Worm (Caenorhabditis elegans) whole organism, mixed stage, embryonic: Measurements from ENCODE around the gene srbc-77.

Experiments used
- blmp-1 ChIP-seq: fragments of 150-350 bp; optimal IDR thresholded peaks from 2 replicates; lab custom pipeline; 2014; ENCODE audit warnings: missing biosample characterization, missing genetic modification characterization
- elt-1 ChIP-seq: sonication (generic microtip); optimal IDR thresholded peaks from 2 replicates; lab custom pipeline; 2017; ENCODE audit warnings: missing genetic modification characterization, mild to moderate bottlenecking, missing compliant biosample characterization, antibody characterized with exemption, moderate library complexity, borderline replicate concordance; ENCODE audit not compliant: insufficient read depth
- elt-3 ChIP-seq: fragments of 150-350 bp; optimal IDR thresholded peaks from 2 replicates; lab custom pipeline; 2014; ENCODE audit warnings: missing biosample characterization, missing genetic modification characterization
- ham-2 ChIP-seq: fragments of 200-800 bp; sonication (Bioruptor generic); optimal IDR thresholded peaks from 2 replicates; lab custom pipeline; 2018; ENCODE audit warnings: mild to moderate bottlenecking, missing genetic modification characterization, missing compliant biosample characterization
- lin-13 ChIP-seq: fragments of 150-350 bp; optimal IDR thresholded peaks from 2 replicates; lab custom pipeline; 2014; ENCODE audit warnings: missing biosample characterization, missing genetic modification characterization
- nhr-12 ChIP-seq: fragments of 150-350 bp; optimal IDR thresholded peaks from 2 replicates; lab custom pipeline; 2014; ENCODE audit warnings: missing biosample characterization, missing genetic modification characterization
- nhr-237 ChIP-seq: fragments of 150-350 bp; optimal IDR thresholded peaks from 2 replicates; lab custom pipeline; 2014; ENCODE audit warnings: missing biosample characterization, missing genetic modification characterization
- nhr-28 ChIP-seq: fragments of 150-350 bp; optimal IDR thresholded peaks from 2 replicates; lab custom pipeline; 2014; ENCODE audit warnings: missing biosample characterization, missing genetic modification characterization
- pha-4 ChIP-seq: fragments of 150-350 bp; optimal IDR thresholded peaks from 2 replicates; lab custom pipeline; 2018; ENCODE audit warnings: missing biosample characterization, missing genetic modification reagents, missing genetic modification characterization
- snpc-4 ChIP-seq: fragments of 150-350 bp; optimal IDR thresholded peaks from 2 replicates; lab custom pipeline; 2014; ENCODE audit warnings: missing biosample characterization, missing genetic modification characterization
- unc-39 ChIP-seq: fragments of 150-350 bp; optimal IDR thresholded peaks from 2 replicates; lab custom pipeline; 2014; ENCODE audit warnings: missing biosample characterization, missing genetic modification characterization
- unc-62 ChIP-seq: fragments of 150-350 bp; optimal IDR thresholded peaks from 2 replicates; lab custom pipeline; 2014; ENCODE audit warnings: missing biosample characterization, missing genetic modification reagents, missing genetic modification characterization
- ztf-11 ChIP-seq: fragments of 150-350 bp; optimal IDR thresholded peaks from 2 replicates; lab custom pipeline; 2014; ENCODE audit warnings: missing biosample characterization, missing genetic modification characterization

DNA sequence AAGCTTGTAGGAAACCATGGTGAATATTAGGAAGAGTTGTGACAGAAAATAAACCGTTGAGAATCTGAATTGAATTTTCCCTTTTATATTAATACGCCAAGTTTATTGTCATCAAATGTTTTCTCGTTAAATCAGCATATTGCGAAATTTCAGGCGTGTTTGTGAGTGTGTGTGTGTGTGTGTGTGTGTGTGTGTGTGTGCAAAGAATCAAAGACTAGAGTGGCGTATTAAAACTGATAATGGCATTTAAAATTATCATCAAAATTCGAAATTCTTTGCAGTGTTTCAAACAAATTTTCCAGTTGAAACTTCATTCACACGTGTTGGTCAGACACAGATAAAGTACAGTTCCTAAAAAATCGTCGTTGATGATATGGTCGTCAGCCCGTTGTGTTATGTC, 14.1 kb upstream of the srbc-77 start, which contains the start of gene gst-38:
- no peak for TF ChIP-seq lin-13
- no peak for TF ChIP-seq elt-3 (tag; lab: Kevin White, UChicago)
- no peak for TF ChIP-seq nhr-28 (tag; lab: Kevin White, UChicago)
- TF ChIP-seq snpc-4 (tag; lab: Kevin White, UChicago) = no peak
- TF ChIP-seq nhr-237 = no peak
- no peak for TF ChIP-seq blmp-1 (tag; lab: Kevin White, UChicago)
- TF ChIP-seq elt-1 (tag; lab: Kevin White, UChicago) = no peak
- TF ChIP-seq pha-4 (tag; lab: Kevin White, UChicago) = no peak
- TF ChIP-seq unc-62 (GFP tag; lab: Kevin White, UChicago) = no peak
- TF ChIP-seq nhr-12 (tag; lab: Kevin White, UChicago) = no peak
- TF ChIP-seq ham-2 (GFP tag; lab: Kevin White, UChicago) = no peak
- no peak for TF ChIP-seq ztf-11 (tag; lab: Kevin White, UChicago)
- TF ChIP-seq unc-39 (tag; lab: Kevin White, UChicago) = no peak
